Fruit fly (Drosophila melanogaster): ENCODE data around the gene spri.

spri gene

dm6 chrX:10620144-10621005 is 35.2 kb upstream of the spri start, which contains the start of gene CG43347 (continued):
- TF ChIP-seq zf30C (GFP tag; optimal IDR thresholded peaks at IDR 0.05) (peak; percentile 74), CG13775 (GFP tag; optimal IDR thresholded peaks at IDR 0.05) (peak; percentile 59), CG1529 (GFP tag; optimal IDR thresholded peaks at IDR 0.05) (peak; percentile 54), Bteb2 (GFP tag; optimal IDR thresholded peaks at IDR 0.05) (no peak), bab2 (GFP tag; optimal IDR thresholded peaks at IDR 0.05) (peak; percentile 25), mam (GFP tag; optimal IDR thresholded peaks at IDR 0.05) (peak; percentile 10), tap (tag; optimal IDR thresholded peaks at IDR 0.05) (peak; percentile 46), Lim3 (GFP tag; IDR thresholded peaks at IDR 0.05) (no peak), Ets97D (GFP tag; optimal IDR thresholded peaks at IDR 0.05) (no peak), CG9817 (tag; optimal IDR thresholded peaks at IDR 0.05) (peak; percentile 55), stc (GFP tag; IDR thresholded peaks at IDR 0.05) (peak; percentile 61), Hr78 (GFP tag; optimal IDR thresholded peaks at IDR 0.05) (peak in 1 of 2 experiments; percentile 21), CG14860 (GFP tag; IDR thresholded peaks at IDR 0.05; ENCODE audit: partially characterized antibody) (no peak), CG10366 (GFP tag; IDR thresholded peaks at IDR 0.05) (peak; percentile 45), CG8924 (tag; optimal IDR thresholded peaks at IDR 0.05) (peak; percentile 74), CG10147 (GFP tag; optimal IDR thresholded peaks at IDR 0.05) (peak; percentile 77), CG15514 (GFP tag; optimal IDR thresholded peaks at IDR 0.05) (peak; percentile 59), z (GFP tag; IDR thresholded peaks at IDR 0.05) (no peak), jumu (GFP tag; optimal IDR thresholded peaks at IDR 0.05) (no peak), Ada2b (GFP tag; IDR thresholded peaks at IDR 0.05) (peak; percentile 43; the same call in 1 of the 2 replicates), pho (GFP tag; optimal IDR thresholded peaks at IDR 0.05) (peak; percentile 46), phol (tag; optimal IDR thresholded peaks at IDR 0.05) (peak; percentile 70), Antp (GFP tag; optimal IDR thresholded peaks at IDR 0.05) (no peak), mirr (GFP tag; optimal IDR thresholded peaks at IDR 0.05) (no peak), chinmo (GFP tag; IDR thresholded peaks at IDR 0.05; ENCODE audit: partially characterized antibody) (no peak), zfh1 (GFP tag; IDR thresholded peaks at IDR 0.05) (0 out of 3 replicates have a peak, but pooled peaks have one; percentile 50), fd96Cb (tag; optimal IDR thresholded peaks at IDR 0.05) (peak; percentile 64), Dek (tag; optimal IDR thresholded peaks at IDR 0.05) (peak; percentile 75), wdn (GFP tag; IDR thresholded peaks at IDR 0.05) (no peak), Tbp (GFP tag; optimal IDR thresholded peaks at IDR 0.05) (no peak), CG33213 (GFP tag; optimal IDR thresholded peaks at IDR 0.05) (no peak), CG6854 (GFP tag; optimal IDR thresholded peaks at IDR 0.05) (peak; percentile 74), HmgZ (tag; optimal IDR thresholded peaks at IDR 0.05) (peak; percentile 34), sim (GFP tag; IDR thresholded peaks at IDR 0.05) (no peak), gt (GFP tag; IDR thresholded peaks at IDR 0.05) (no peak), CG11456 (GFP tag; IDR thresholded peaks at IDR 0.05) (0 out of 3 replicates have a peak, but pooled peaks have one; percentile 37), sob (GFP tag; IDR thresholded peaks at IDR 0.05) (peak; percentile 50; the same call in 1 of the 2 replicates), emc (GFP tag; optimal IDR thresholded peaks at IDR 0.05) (no peak), HmgD (GFP tag; optimal IDR thresholded peaks at IDR 0.05) (no peak), oc (tag; optimal IDR thresholded peaks at IDR 0.05) (peak; percentile 30), lbe (GFP tag; optimal IDR thresholded peaks at IDR 0.05) (no peak), CG14965 (GFP tag; optimal IDR thresholded peaks at IDR 0.05; ENCODE audit: borderline replicate concordance) (no peak), CG6654 (GFP tag; optimal IDR thresholded peaks at IDR 0.05) (no peak), CG7357 (GFP tag; IDR thresholded peaks at IDR 0.05) (peak; percentile 57; the same call in 2 of the 3 replicates), kni (GFP tag; optimal IDR thresholded peaks at IDR 0.05) (no peak), CG18262 (tag; optimal IDR thresholded peaks at IDR 0.05) (peak; percentile 68), ham (GFP tag; IDR thresholded peaks at IDR 0.05) (no peak), ttk (GFP tag; IDR thresholded peaks at IDR 0.05) (peak; percentile 40; the same call in 1 of the 2 replicates)

Data from whole organism, embryonic.